Worm (Caenorhabditis elegans): ENCODE measurements around the gene ZK836.3.

ZK836.3 gene

DNA sequence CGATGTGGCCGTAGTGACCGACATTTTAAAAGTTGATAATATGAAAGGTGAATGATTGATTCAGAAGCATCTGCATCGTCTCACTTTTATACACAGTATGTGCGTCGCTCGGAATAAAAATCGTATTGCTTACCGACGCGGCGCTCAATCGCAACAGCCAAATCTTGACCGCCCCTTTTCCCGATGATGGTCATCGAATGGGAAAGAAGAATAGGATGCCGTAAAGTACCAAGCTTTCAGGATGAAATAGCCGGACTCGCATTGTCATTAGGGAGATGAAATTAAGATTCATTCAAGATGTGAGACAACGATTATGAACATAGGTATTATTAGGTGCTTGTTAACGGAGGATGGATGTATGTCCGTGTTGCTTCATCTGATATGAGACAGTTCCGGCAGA, 2.8 kb upstream of the ZK836.3 start, which contains the start of gene lon-3:
TSS of gene lon-3 (minus strand) at position 101 of the 400 bp plus-strand sequence.
- TF ChIP-seq fkh-3 (tag; optimal IDR thresholded peaks at IDR 0.05): no peak
- no peak for TF ChIP-seq ama-1 (optimal IDR thresholded peaks at IDR 0.05)
- no peak for TF ChIP-seq ama-1 (GFP tag; optimal IDR thresholded peaks at IDR 0.05)
- no peak for TF ChIP-seq tlf-1 (GFP tag; optimal IDR thresholded peaks at IDR 0.05)
- no peak for TF ChIP-seq K11D2.4 (GFP tag; IDR thresholded peaks at IDR 0.05)
- TF ChIP-seq bed-2 (GFP tag; IDR thresholded peaks at IDR 0.05): no peak
- TF ChIP-seq F33H1.4 (GFP tag; IDR thresholded peaks at IDR 0.05): no peak
- no peak for TF ChIP-seq athp-1 (tag; optimal IDR thresholded peaks at IDR 0.05)
- TF ChIP-seq hmg-1.2 (GFP tag; IDR thresholded peaks at IDR 0.05): no peak

DNA sequence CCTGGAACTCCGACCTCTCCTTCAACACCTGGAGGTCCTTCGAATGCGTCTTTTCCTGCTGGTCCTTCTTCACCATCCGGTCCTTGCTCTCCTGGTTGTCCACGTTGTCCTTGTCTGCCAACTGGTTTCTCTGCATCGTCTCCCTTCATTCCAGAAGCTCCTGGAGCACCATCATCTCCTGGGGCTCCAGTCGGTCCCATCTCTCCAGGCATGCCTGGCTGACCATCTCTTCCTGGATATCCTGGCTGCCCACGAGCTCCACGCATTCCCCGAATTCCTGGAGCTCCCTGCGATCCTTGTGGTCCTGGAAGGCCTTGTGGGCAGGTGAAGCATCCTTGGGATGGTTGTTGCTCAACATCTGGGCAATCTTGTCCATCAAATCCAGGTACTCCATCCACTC, 2.0 kb upstream of the ZK836.3 start:
- TF ChIP-seq egrh-3 (GFP tag; IDR thresholded peaks at IDR 0.05) (peak; percentile 70; the same call in 1 of the 2 replicates), zfh-2 (GFP tag; conservative IDR thresholded peaks at IDR 0.05) (peak; percentile 79), F57C9.4 (tag; optimal IDR thresholded peaks at IDR 0.05) (no peak)

DNA sequence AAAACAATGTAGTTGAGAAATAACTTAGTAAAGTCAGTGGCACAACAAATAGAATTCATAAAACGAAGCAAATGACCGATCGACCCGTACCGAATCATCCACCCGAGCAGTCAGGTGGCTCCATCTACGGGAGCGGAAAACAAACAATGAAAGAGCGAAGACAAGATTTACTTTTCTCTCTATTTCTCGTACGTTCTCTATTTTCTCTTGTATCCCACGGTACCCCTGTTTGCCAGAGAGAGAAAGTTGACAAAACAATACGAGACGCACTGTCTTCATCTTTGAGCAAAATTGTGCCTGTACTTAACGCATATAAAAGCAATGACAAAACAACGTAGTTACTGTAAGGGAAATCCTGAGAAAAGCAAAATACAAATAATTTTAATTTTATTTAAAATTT, 914 bp upstream of the ZK836.3 start:
- TF ChIP-seq let-607 (tag; optimal IDR thresholded peaks at IDR 0.05) (no peak), Y53G8AR.9 (GFP tag; conservative IDR thresholded peaks at IDR 0.05) (no peak), bed-2 (GFP tag; IDR thresholded peaks at IDR 0.05) (no peak), lsl-1 (GFP tag; optimal IDR thresholded peaks at IDR 0.05) (no peak), ztf-18 (tag; optimal IDR thresholded peaks at IDR 0.05) (no peak), lir-1 (GFP tag; conservative IDR thresholded peaks at IDR 0.05) (no peak), nfya-2 (GFP tag; IDR thresholded peaks at IDR 0.05) (no peak), efl-1 (GFP tag; optimal IDR thresholded peaks at IDR 0.05) (no peak), sptf-2 (GFP tag; optimal IDR thresholded peaks at IDR 0.05) (no peak), egl-18 (GFP tag; IDR thresholded peaks at IDR 0.05) (no peak), lin-54 (GFP tag; optimal IDR thresholded peaks at IDR 0.05) (no peak), B0336.3 (GFP tag; IDR thresholded peaks at IDR 0.05) (no peak), snpc-1.3 (tag; optimal IDR thresholded peaks at IDR 0.05; ENCODE audit: insufficient read depth) (no peak), madf-3 (GFP tag; IDR thresholded peaks at IDR 0.05) (no peak), tbp1 (GFP tag; optimal IDR thresholded peaks at IDR 0.05) (no peak), Y95B8A.8 (GFP tag; IDR thresholded peaks at IDR 0.05) (no peak), mel-28 (tag; optimal IDR thresholded peaks at IDR 0.05; ENCODE audit: borderline replicate concordance) (no peak)

DNA sequence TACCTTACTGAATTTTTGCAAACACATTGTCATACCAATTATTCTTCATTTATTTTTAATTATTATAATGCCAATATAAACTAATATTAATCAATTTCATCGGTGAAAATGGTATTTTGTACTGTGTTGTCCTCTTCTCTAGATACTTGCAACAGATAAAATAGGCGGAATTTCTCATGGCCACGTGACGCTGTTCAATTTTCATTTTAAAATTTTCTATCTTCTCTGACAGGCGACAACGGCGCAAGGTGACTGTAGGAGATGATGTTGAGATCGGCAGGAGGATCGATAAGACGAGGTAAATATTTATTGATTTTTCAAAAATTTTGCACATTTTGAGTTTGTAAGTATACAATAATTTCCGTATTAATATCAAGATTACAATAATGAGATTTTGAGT, 1.5 kb downstream of the ZK836.3 start, which contains the start of gene ogdh-2:
TSS of gene ogdh-2 (plus strand) at position 233 of the 400 bp plus-strand sequence.
- TF ChIP-seq Y95B8A.8 (GFP tag; IDR thresholded peaks at IDR 0.05): 0 out of 2 replicates have a peak, but pooled peaks have one; percentile 7
- TF ChIP-seq lin-40 (tag; optimal IDR thresholded peaks at IDR 0.05): no peak
- 0 out of 2 replicates have a peak, but pooled peaks have one; percentile 14 for TF ChIP-seq Y53G8AR.9 (GFP tag; conservative IDR thresholded peaks at IDR 0.05)

DNA sequence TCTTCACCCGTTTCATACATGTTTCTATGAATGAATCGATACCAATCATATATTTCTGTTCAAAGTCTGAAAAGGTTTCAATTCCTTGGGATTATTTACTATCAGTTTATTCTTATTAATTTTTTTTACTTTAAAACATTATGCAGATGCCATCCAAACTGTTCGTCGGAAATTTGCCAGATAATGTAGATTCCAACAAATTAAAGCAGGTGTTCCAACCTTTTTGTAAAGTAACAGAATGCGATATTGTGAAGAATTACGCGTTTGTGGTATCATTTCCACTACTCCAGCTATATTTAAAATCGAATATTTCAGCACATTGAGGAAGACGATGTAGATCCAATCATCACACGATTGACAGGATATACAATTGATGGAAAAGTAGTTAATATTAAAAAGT, 3.6 kb downstream of the ZK836.3 start, which contains the start of gene rnp-1:
TSS of gene rnp-1 (plus strand) at position 145 of the 400 bp plus-strand sequence.
- no peak for TF ChIP-seq aptf-2 (GFP tag; conservative IDR thresholded peaks at IDR 0.05)
- no peak for TF ChIP-seq D2030.7 (GFP tag; IDR thresholded peaks at IDR 0.05)
- no peak for TF ChIP-seq Y67H2A.10 (GFP tag; conservative IDR thresholded peaks at IDR 0.05)
- TF ChIP-seq F33H1.4 (GFP tag; IDR thresholded peaks at IDR 0.05): no peak
- TF ChIP-seq let-526 (GFP tag; IDR thresholded peaks at IDR 0.05): no peak
- TF ChIP-seq zim-3 (tag; optimal IDR thresholded peaks at IDR 0.05): no peak
- 0 out of 2 replicates have a peak, but pooled peaks have one; percentile 10 for TF ChIP-seq Y56A3A.18 (GFP tag; IDR thresholded peaks at IDR 0.05)
- no peak for TF ChIP-seq lir-1 (GFP tag; conservative IDR thresholded peaks at IDR 0.05)
- TF ChIP-seq ztf-6 (GFP tag; IDR thresholded peaks at IDR 0.05): no peak
- no peak for TF ChIP-seq Y95B8A.8 (GFP tag; IDR thresholded peaks at IDR 0.05)
- no peak for TF ChIP-seq hsf-1 (GFP tag; IDR thresholded peaks at IDR 0.05)
- peak in 1 of 3 experiments; percentile 4 for TF ChIP-seq lin-35 (GFP tag; optimal IDR thresholded peaks at IDR 0.05)
- no peak for TF ChIP-seq ZK185.1 (tag; optimal IDR thresholded peaks at IDR 0.05; ENCODE audit: poor library complexity, severe bottlenecking)
- TF ChIP-seq egrh-3 (GFP tag; IDR thresholded peaks at IDR 0.05): no peak
- no peak for TF ChIP-seq ztf-26 (tag; optimal IDR thresholded peaks at IDR 0.05)
- peak; percentile 58; the same call in 1 of the 2 replicates for TF ChIP-seq B0336.3 (GFP tag; IDR thresholded peaks at IDR 0.05)
- no peak for TF ChIP-seq bed-2 (GFP tag; IDR thresholded peaks at IDR 0.05)
- TF ChIP-seq atf-7 (tag; optimal IDR thresholded peaks at IDR 0.05): no peak
- TF ChIP-seq B0035.1 (tag; optimal IDR thresholded peaks at IDR 0.05): no peak

Measured in whole organism, young adult.